Worm (Caenorhabditis elegans): ENCODE measurements around the gene C23G10.11.

- TF ChIP-seq elt-3 (tag; optimal IDR thresholded peaks at IDR 0.05) (no peak), eor-1 (tag; optimal IDR thresholded peaks at IDR 0.05) (no peak), mdl-1 (tag; optimal IDR thresholded peaks at IDR 0.05) (no peak), egl-27 (tag; optimal IDR thresholded peaks at IDR 0.05) (no peak), snpc-4 (tag; optimal IDR thresholded peaks at IDR 0.05) (no peak), nfya-1 (tag; optimal IDR thresholded peaks at IDR 0.05; ENCODE audit: insufficient read depth) (no peak), lin-15B (tag; optimal IDR thresholded peaks at IDR 0.05) (no peak), aly-2 (tag; optimal IDR thresholded peaks at IDR 0.05) (no peak), unc-62 (GFP tag; optimal IDR thresholded peaks at IDR 0.05) (no peak), zag-1 (tag; optimal IDR thresholded peaks at IDR 0.05) (no peak), nhr-28 (tag; optimal IDR thresholded peaks at IDR 0.05) (no peak), fkh-10 (GFP tag; optimal IDR thresholded peaks at IDR 0.05) (no peak), ceh-28 (tag; optimal IDR thresholded peaks at IDR 0.05) (no peak)
Measured at ce11 chrIII:6213915-6214314, 1.5 kb downstream of the C23G10.11 start, which contains the start of gene C23G10.10.
